Comparison of ENCODE assay signal across 3 fruit fly cellular contexts in the genomic region with DNA sequence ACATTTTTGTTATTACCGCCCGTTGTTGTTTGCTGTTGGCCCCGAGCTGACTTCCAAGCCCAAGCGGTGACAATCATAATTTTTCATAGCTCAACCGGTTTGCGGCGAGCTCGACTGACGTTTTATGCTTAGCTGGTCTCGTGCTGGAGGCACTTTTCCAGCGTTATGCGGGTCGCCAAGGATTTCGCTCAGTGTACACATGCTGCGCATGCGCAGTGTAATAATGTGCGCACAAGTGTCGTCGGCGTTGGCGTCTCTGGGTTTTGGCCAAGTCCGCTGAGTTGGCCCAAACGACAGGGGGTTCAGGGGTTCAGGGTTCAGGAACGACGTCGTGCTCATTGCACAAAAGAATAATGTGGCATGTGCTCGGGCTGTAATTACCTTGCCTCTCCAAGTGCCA.
TF ChIP-seq lines count a peak whose summit lies in the region.

No protein-coding gene starts in this region.

- TF ChIP-seq CTCF in whole organism, embryonic (GFP tag; optimal IDR thresholded peaks at IDR 0.05; lab: Kevin White, UChicago), result no peak

TF ChIP-seq in whole organism, embryonic, 481 proteins besides CTCF, POLR2A, EP300 and RAD21 (continues in another document):
- TF ChIP-seq CG11456 (GFP tag; IDR thresholded peaks at IDR 0.05; lab: Robert Waterston, UW) (no peak), CG32767 (GFP tag; IDR thresholded peaks at IDR 0.05; lab: Robert Waterston, UW) (peak; percentile 18; the same call in 1 of the 2 replicates), mld (GFP tag; IDR thresholded peaks at IDR 0.05; lab: Robert Waterston, UW; ENCODE audit: partially characterized antibody) (0 out of 3 replicates have a peak, but pooled peaks have one; percentile 42), CG4730 (GFP tag; IDR thresholded peaks at IDR 0.05; lab: Robert Waterston, UW) (no peak), Abd-B (GFP tag; optimal IDR thresholded peaks at IDR 0.05; lab: Kevin White, UChicago) (peak; percentile 22), sob (GFP tag; IDR thresholded peaks at IDR 0.05; lab: Robert Waterston, UW) (0 out of 2 replicates have a peak, but pooled peaks have one; percentile 11), Dip2 (GFP tag; IDR thresholded peaks at IDR 0.05; lab: Robert Waterston, UW) (no peak), zen (tag; optimal IDR thresholded peaks at IDR 0.05; lab: Kevin White, UChicago) (peak; percentile 74), Pdp1 (GFP tag; optimal IDR thresholded peaks at IDR 0.05; lab: Kevin White, UChicago) (peak in 1 of 2 experiments; percentile 2), CG15269 (tag; optimal IDR thresholded peaks at IDR 0.05; lab: Kevin White, UChicago) (peak; percentile 25), gcm (GFP tag; optimal IDR thresholded peaks at IDR 0.05; lab: Kevin White, UChicago) (peak; percentile 6), CG9932 (GFP tag; IDR thresholded peaks at IDR 0.05; lab: Robert Waterston, UW) (0 out of 2 replicates have a peak, but pooled peaks have one; percentile 26), CG14667 (GFP tag; IDR thresholded peaks at IDR 0.05; lab: Robert Waterston, UW) (no peak), CG9727 (GFP tag; optimal IDR thresholded peaks at IDR 0.05; lab: Kevin White, UChicago) (no peak), CG6254 (GFP tag; optimal IDR thresholded peaks at IDR 0.05; lab: Kevin White, UChicago) (no peak), CG9817 (tag; optimal IDR thresholded peaks at IDR 0.05; lab: Kevin White, UChicago) (no peak), CG16779 (GFP tag; IDR thresholded peaks at IDR 0.05; lab: Robert Waterston, UW) (0 out of 2 replicates have a peak, but pooled peaks have one; percentile 41), CG8359 (GFP tag; optimal IDR thresholded peaks at IDR 0.05; lab: Kevin White, UChicago; ENCODE audit: borderline replicate concordance) (no peak), Oaz (GFP tag; IDR thresholded peaks at IDR 0.05; lab: Robert Waterston, UW) (no peak), CG8290 (GFP tag; optimal IDR thresholded peaks at IDR 0.05; lab: Kevin White, UChicago) (no peak), CG8290 (tag; optimal IDR thresholded peaks at IDR 0.05; lab: Kevin White, UChicago) (peak in 1 of 2 experiments; percentile 19), ewg (GFP tag; optimal IDR thresholded peaks at IDR 0.05; lab: Kevin White, UChicago) (peak; percentile 6), CG4360 (GFP tag; IDR thresholded peaks at IDR 0.05; lab: Robert Waterston, UW) (0 out of 2 replicates have a peak, but pooled peaks have one; percentile 14), CG2120 (GFP tag; optimal IDR thresholded peaks at IDR 0.05; lab: Kevin White, UChicago) (no peak), kni (GFP tag; optimal IDR thresholded peaks at IDR 0.05; lab: Kevin White, UChicago) (peak; percentile 45), H15 (GFP tag; IDR thresholded peaks at IDR 0.05; lab: Robert Waterston, UW) (0 out of 3 replicates have a peak, but pooled peaks have one; percentile 17)

TF ChIP-seq in whole organism, prepupa, 60 proteins besides CTCF, POLR2A, EP300 and RAD21:
- TF ChIP-seq CG6808 (GFP tag; optimal IDR thresholded peaks at IDR 0.05; lab: Kevin White, UChicago), result no peak
- TF ChIP-seq CG6163 (GFP tag; IDR thresholded peaks at IDR 0.05; lab: Robert Waterston, UW), result no peak
- 0 out of 3 replicates have a peak, but pooled peaks have one; percentile 57 for TF ChIP-seq eg (GFP tag; IDR thresholded peaks at IDR 0.05; lab: Robert Waterston, UW)
- TF ChIP-seq CG16779 (tag; optimal IDR thresholded peaks at IDR 0.05; lab: Kevin White, UChicago), result no peak
- TF ChIP-seq fd59A (GFP tag; optimal IDR thresholded peaks at IDR 0.05; lab: Kevin White, UChicago), result no peak
- no peak for TF ChIP-seq Lpt (GFP tag; optimal IDR thresholded peaks at IDR 0.05; lab: Kevin White, UChicago)
- 0 out of 2 replicates have a peak, but pooled peaks have one; percentile 20 for TF ChIP-seq CG11294 (GFP tag; IDR thresholded peaks at IDR 0.05; lab: Robert Waterston, UW)
- no peak for TF ChIP-seq Blimp-1 (GFP tag; optimal IDR thresholded peaks at IDR 0.05; lab: Kevin White, UChicago)
- peak; percentile 56 for TF ChIP-seq Eip78C (GFP tag; lab: Kevin White, UChicago)
- peak in 1 of 2 experiments; percentile 16 for TF ChIP-seq ss (GFP tag; optimal IDR thresholded peaks at IDR 0.05; lab: Kevin White, UChicago)
- TF ChIP-seq Gug (GFP tag; IDR thresholded peaks at IDR 0.05; lab: Robert Waterston, UW), result peak; percentile 17; the same call in 1 of the 2 replicates

TF ChIP-seq in whole organism, pupa, 21 proteins besides CTCF, POLR2A, EP300 and RAD21:
- peak; percentile 19; the same call in 1 of the 2 replicates for TF ChIP-seq Ets98B (GFP tag; IDR thresholded peaks at IDR 0.05; lab: Robert Waterston, UW)
- TF ChIP-seq Pif1A (GFP tag; optimal IDR thresholded peaks at IDR 0.05; lab: Kevin White, UChicago), result no peak
- TF ChIP-seq CG4496 (GFP tag; IDR thresholded peaks at IDR 0.05; lab: Robert Waterston, UW), result 0 out of 3 replicates have a peak, but pooled peaks have one; percentile 22
- peak; percentile 14 for TF ChIP-seq CG13204 (GFP tag; optimal IDR thresholded peaks at IDR 0.05; lab: Kevin White, UChicago)
- TF ChIP-seq CG9948 (tag; optimal IDR thresholded peaks at IDR 0.05; lab: Kevin White, UChicago), result no peak
